Fruit fly (Drosophila melanogaster) whole organism, prepupa: ENCODE data around the gene CG11168.

Experiments used
- CG11294 ChIP-seq: fragments of 200-800 bp; sonication (Bioruptor generic); IDR thresholded peaks from 2 replicates; pipeline ENCODE4 v1.3.6; 2022; ENCODE audit warnings: missing biosample characterization, missing genetic modification characterization
- CG11762 ChIP-seq: fragments of 200-800 bp; sonication (Bioruptor generic); optimal IDR thresholded peaks from 3 replicates; lab custom pipeline; 2016; ENCODE audit warnings: missing biosample characterization, missing genetic modification characterization; ENCODE audit not compliant: insufficient read depth
- CG11902 ChIP-seq: fragments of 200-800 bp; sonication (Bioruptor generic); optimal IDR thresholded peaks from 3 replicates; lab custom pipeline; 2016; ENCODE audit warnings: missing biosample characterization, missing genetic modification characterization
- CG1621 ChIP-seq: fragments of 200-800 bp; sonication (Bioruptor generic); optimal IDR thresholded peaks from 3 replicates; lab custom pipeline; 2018; ENCODE audit warnings: missing biosample characterization, mild to moderate bottlenecking, missing genetic modification characterization
- CG3032 ChIP-seq: fragments of 200-800 bp; optimal IDR thresholded peaks from 2 replicates; lab custom pipeline; 2019; ENCODE audit warnings: missing biosample characterization, mild to moderate bottlenecking, missing genetic modification characterization, moderate library complexity
- CG32006 ChIP-seq: fragments of 200-800 bp; sonication (Bioruptor generic); optimal IDR thresholded peaks from 3 replicates; lab custom pipeline; 2017; ENCODE audit warnings: missing biosample characterization, mild to moderate bottlenecking, missing genetic modification characterization
- CG34406 ChIP-seq: fragments of 200-800 bp; sonication (Bioruptor generic); optimal IDR thresholded peaks from 3 replicates; lab custom pipeline; 2016; ENCODE audit warnings: missing biosample characterization, missing genetic modification characterization
- CG3919 ChIP-seq: fragments of 200-800 bp; sonication (Bioruptor generic); optimal IDR thresholded peaks from 3 replicates; lab custom pipeline; 2016; ENCODE audit warnings: missing biosample characterization, missing genetic modification characterization
- CG4318 ChIP-seq: fragments of 200-800 bp; sonication (Bioruptor generic); optimal IDR thresholded peaks from 3 replicates; lab custom pipeline; 2017; ENCODE audit warnings: missing biosample characterization, mild to moderate bottlenecking, missing genetic modification characterization
- CG6163 ChIP-seq: fragments of 200-800 bp; sonication (Bioruptor generic); IDR thresholded peaks from 3 replicates; pipeline ENCODE4 v1.3.6; 2022; ENCODE audit warnings: missing biosample characterization, missing genetic modification characterization
- CG6276 ChIP-seq: fragments of 200-800 bp; sonication (Bioruptor generic); optimal IDR thresholded peaks from 2 replicates; lab custom pipeline; 2017; ENCODE audit warnings: missing biosample characterization, mild to moderate bottlenecking, missing genetic modification characterization
- CG6792 ChIP-seq: fragments of 200-800 bp; sonication (Bioruptor generic); optimal IDR thresholded peaks from 3 replicates; lab custom pipeline; 2016; ENCODE audit warnings: missing biosample characterization, missing genetic modification characterization
- CG6808 ChIP-seq: fragments of 200-800 bp; sonication (Bioruptor generic); optimal IDR thresholded peaks from 3 replicates; lab custom pipeline; 2017; ENCODE audit warnings: missing biosample characterization, missing genetic modification characterization, mild to moderate bottlenecking, moderate library complexity, missing genetic modification reagents
- CG6854 ChIP-seq: fragments of 200-800 bp; sonication (Bioruptor generic); optimal IDR thresholded peaks from 2 replicates; lab custom pipeline; 2017; ENCODE audit warnings: missing biosample characterization, mild to moderate bottlenecking, missing genetic modification characterization
- CG7368 ChIP-seq: fragments of 200-800 bp; sonication (Bioruptor generic); optimal IDR thresholded peaks from 3 replicates; lab custom pipeline; 2016; ENCODE audit warnings: missing biosample characterization, missing genetic modification characterization
- CG8119 ChIP-seq: fragments of 200-800 bp; sonication (Bioruptor generic); IDR thresholded peaks from 3 replicates; pipeline ENCODE4 v1.3.6; 2022; ENCODE audit warnings: missing biosample characterization, missing genetic modification characterization
- CG8319 ChIP-seq: fragments of 200-800 bp; sonication (Bioruptor generic); optimal IDR thresholded peaks from 3 replicates; lab custom pipeline; 2016; ENCODE audit warnings: missing biosample characterization, missing genetic modification characterization
- CG8632 ChIP-seq: fragments of 200-800 bp; sonication (Bioruptor generic); optimal IDR thresholded peaks from 3 replicates; lab custom pipeline; 2016; ENCODE audit warnings: missing biosample characterization, missing genetic modification characterization
- CG9139 ChIP-seq: fragments of 200-800 bp; sonication (Bioruptor generic); optimal IDR thresholded peaks from 3 replicates; lab custom pipeline; 2017; ENCODE audit warnings: missing biosample characterization, mild to moderate bottlenecking, missing genetic modification characterization
- Eip75B ChIP-seq: fragments of 200-800 bp; sonication (Bioruptor generic); optimal IDR thresholded peaks from 3 replicates; lab custom pipeline; 2016; ENCODE audit warnings: missing biosample characterization, missing genetic modification characterization
- Eip78C ChIP-seq: fragments of 200-800 bp; sonication (Bioruptor generic); peaks from one replicate; lab custom pipeline; 2016; ENCODE audit warnings: missing biosample characterization, missing genetic modification characterization
- Eip93F ChIP-seq: fragments of 200-800 bp; sonication (Bioruptor generic); optimal IDR thresholded peaks from 2 replicates; lab custom pipeline; 2016; ENCODE audit warnings: missing biosample characterization, mild to moderate bottlenecking, missing genetic modification characterization
- Ets21C ChIP-seq: fragments of 200-800 bp; sonication (Bioruptor generic); optimal IDR thresholded peaks from 3 replicates; lab custom pipeline; 2016; ENCODE audit warnings: missing biosample characterization, missing genetic modification characterization
- Ets96B ChIP-seq: fragments of 200-800 bp; optimal IDR thresholded peaks from 2 replicates; lab custom pipeline; 2019; ENCODE audit warnings: missing biosample characterization, mild to moderate bottlenecking, missing genetic modification characterization, moderate library complexity
- Hr39 ChIP-seq: fragments of 200-800 bp; sonication (Bioruptor generic); optimal IDR thresholded peaks from 2 replicates; lab custom pipeline; 2016; ENCODE audit warnings: missing biosample characterization, missing genetic modification characterization
- Hr4 ChIP-seq: fragments of 200-800 bp; sonication (Bioruptor generic); optimal IDR thresholded peaks from 3 replicates; lab custom pipeline; 2016; ENCODE audit warnings: missing biosample characterization, missing genetic modification characterization
- Met ChIP-seq: fragments of 200-800 bp; sonication (Bioruptor generic); optimal IDR thresholded peaks from 3 replicates; lab custom pipeline; 2016; ENCODE audit warnings: missing biosample characterization, missing genetic modification characterization
- OdsH ChIP-seq: fragments of 200-800 bp; sonication (Bioruptor generic); optimal IDR thresholded peaks from 3 replicates; lab custom pipeline; 2016; ENCODE audit warnings: missing biosample characterization, missing genetic modification characterization
- Smox ChIP-seq: fragments of 200-800 bp; sonication (Bioruptor generic); optimal IDR thresholded peaks from 3 replicates; lab custom pipeline; 2016; ENCODE audit warnings: missing biosample characterization, missing genetic modification characterization
- Sox102F ChIP-seq: fragments of 200-800 bp; sonication (Bioruptor generic); optimal IDR thresholded peaks from 2 replicates; lab custom pipeline; 2016; ENCODE audit warnings: missing biosample characterization, mild to moderate bottlenecking, missing genetic modification characterization
- Sox14 ChIP-seq: fragments of 200-800 bp; sonication (Bioruptor generic); optimal IDR thresholded peaks from 3 replicates; lab custom pipeline; 2016; ENCODE audit warnings: missing biosample characterization, missing genetic modification characterization
- Sox15 ChIP-seq: fragments of 200-800 bp; sonication (Bioruptor generic); optimal IDR thresholded peaks from 3 replicates; lab custom pipeline; 2016; ENCODE audit warnings: missing biosample characterization, missing genetic modification characterization
- achi ChIP-seq: fragments of 200-800 bp; sonication (Bioruptor generic); optimal IDR thresholded peaks from 3 replicates; lab custom pipeline; 2016; ENCODE audit warnings: missing biosample characterization, missing genetic modification characterization
- acj6 ChIP-seq: fragments of 200-800 bp; sonication (Bioruptor generic); optimal IDR thresholded peaks from 3 replicates; lab custom pipeline; 2016; ENCODE audit warnings: missing biosample characterization, missing genetic modification characterization
- dac ChIP-seq: fragments of 200-800 bp; sonication (Bioruptor generic); optimal IDR thresholded peaks from 2 replicates; lab custom pipeline; 2017; ENCODE audit warnings: missing biosample characterization, mild to moderate bottlenecking, missing genetic modification characterization
- eg ChIP-seq: fragments of 200-800 bp; sonication (Bioruptor generic); IDR thresholded peaks from 3 replicates; pipeline ENCODE4 v1.3.6; 2022; ENCODE audit warnings: missing biosample characterization, missing genetic modification characterization
- fd59A ChIP-seq: fragments of 200-800 bp; sonication (Bioruptor generic); optimal IDR thresholded peaks from 2 replicates; lab custom pipeline; 2017; ENCODE audit warnings: missing biosample characterization, mild to moderate bottlenecking, missing genetic modification characterization, missing genetic modification reagents
- fd85E ChIP-seq: fragments of 200-800 bp; sonication (Bioruptor generic); optimal IDR thresholded peaks from 3 replicates; lab custom pipeline; 2016; ENCODE audit warnings: missing biosample characterization, missing genetic modification characterization
- fkh ChIP-seq: fragments of 200-800 bp; sonication (Bioruptor generic); optimal IDR thresholded peaks from 3 replicates; lab custom pipeline; 2017; ENCODE audit warnings: missing biosample characterization, mild to moderate bottlenecking, missing genetic modification characterization, moderate library complexity
- lz ChIP-seq: fragments of 200-800 bp; sonication (Bioruptor generic); optimal IDR thresholded peaks from 3 replicates; lab custom pipeline; 2016; ENCODE audit warnings: missing biosample characterization, missing genetic modification characterization
- net ChIP-seq: fragments of 200-800 bp; sonication (Bioruptor generic); optimal IDR thresholded peaks from 3 replicates; lab custom pipeline; 2016; ENCODE audit warnings: missing biosample characterization, missing genetic modification characterization
- pdm3 ChIP-seq: fragments of 200-800 bp; sonication (Bioruptor generic); optimal IDR thresholded peaks from 3 replicates; lab custom pipeline; 2016; ENCODE audit warnings: missing biosample characterization, missing genetic modification characterization
- salr ChIP-seq, 2 experiments: fragments of 200-800 bp; sonication (Bioruptor generic); optimal IDR thresholded peaks; 3 replicates each; lab custom pipeline; 2016 to 2018; ENCODE audit warnings: missing biosample characterization in 2 of 2, missing genetic modification characterization in 2 of 2, mild to moderate bottlenecking in 1 of 2
- spab ChIP-seq: fragments of 200-800 bp; sonication (Bioruptor generic); optimal IDR thresholded peaks from 2 replicates; lab custom pipeline; 2017; ENCODE audit warnings: missing biosample characterization, mild to moderate bottlenecking, missing genetic modification characterization, missing genetic modification reagents
- ss ChIP-seq, 2 experiments: fragments of 200-800 bp; sonication (Bioruptor generic); optimal IDR thresholded peaks; 2 replicates in 1 of 2; 3 replicates in 1 of 2; lab custom pipeline; 2017 to 2018; ENCODE audit warnings: mild to moderate bottlenecking in 2 of 2, missing biosample characterization in 2 of 2, missing genetic modification characterization in 2 of 2, moderate library complexity in 1 of 2
- svp ChIP-seq: fragments of 200-800 bp; sonication (Bioruptor generic); peaks from one replicate; lab custom pipeline; 2016; ENCODE audit warnings: missing biosample characterization, missing genetic modification characterization

The CG11168 gene

DNA sequence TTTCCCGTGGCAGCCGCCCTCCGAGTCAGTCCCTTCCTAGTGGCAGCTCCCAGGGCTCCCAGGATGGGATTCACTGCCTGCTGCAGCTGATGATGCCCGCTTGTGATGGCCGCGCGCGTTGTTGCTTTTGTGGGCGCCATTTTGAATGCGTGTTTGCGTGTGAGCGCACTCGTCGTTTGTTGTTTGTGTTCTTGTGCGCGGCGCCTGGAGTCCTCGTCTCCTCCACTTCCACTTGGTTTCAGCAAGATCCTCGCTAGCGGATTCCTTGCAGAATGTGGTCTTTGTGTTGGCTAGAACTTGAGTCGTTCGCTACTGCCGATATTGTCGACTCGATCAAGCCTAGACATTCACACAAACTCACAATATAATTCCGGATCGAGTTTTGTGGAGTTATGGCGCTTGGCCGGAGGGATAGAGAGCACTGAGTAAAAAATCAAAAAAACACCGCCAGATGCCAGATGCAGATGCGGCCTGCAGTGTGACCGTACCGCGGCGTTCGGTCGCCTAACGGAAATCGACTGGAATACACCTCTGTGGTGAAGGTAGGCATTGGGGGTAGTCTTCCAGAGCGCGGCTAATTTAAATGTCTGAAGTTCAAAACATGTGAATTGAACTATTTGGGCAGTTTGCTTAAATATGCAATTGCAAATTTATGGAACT lies 47.4 kb upstream of the CG11168 start, which contains the start of gene CycB3 (continued):
- TF ChIP-seq salr (GFP tag; optimal IDR thresholded peaks at IDR 0.05; lab: Kevin White, UChicago) (no peak), Ets21C (no peak), Eip75B (GFP tag; lab: Kevin White, UChicago) (no peak), CG11762 (no peak), Smox (no peak), CG8319 (GFP tag; lab: Kevin White, UChicago) (no peak), CG6808 (no peak), Ets96B (no peak), CG6276 (GFP tag; lab: Kevin White, UChicago) (no peak), CG3032 (tag; lab: Kevin White, UChicago) (peak; percentile 14), dac (GFP tag; lab: Kevin White, UChicago) (no peak), acj6 (GFP tag; lab: Kevin White, UChicago) (no peak), achi (GFP tag; lab: Kevin White, UChicago) (no peak), CG11902 (GFP tag; lab: Kevin White, UChicago) (no peak), CG9139 (GFP tag; lab: Kevin White, UChicago) (no peak), lz (GFP tag; lab: Kevin White, UChicago) (no peak), CG8119 (GFP tag; lab: Robert Waterston, UW) (no peak), eg (peak; percentile 41; the same call in 1 of the 3 replicates), Sox14 (peak; percentile 29), fd59A (no peak), net (GFP tag; lab: Kevin White, UChicago) (no peak)
- TF ChIP-seq, all 60 proteins: peak for 8

DNA sequence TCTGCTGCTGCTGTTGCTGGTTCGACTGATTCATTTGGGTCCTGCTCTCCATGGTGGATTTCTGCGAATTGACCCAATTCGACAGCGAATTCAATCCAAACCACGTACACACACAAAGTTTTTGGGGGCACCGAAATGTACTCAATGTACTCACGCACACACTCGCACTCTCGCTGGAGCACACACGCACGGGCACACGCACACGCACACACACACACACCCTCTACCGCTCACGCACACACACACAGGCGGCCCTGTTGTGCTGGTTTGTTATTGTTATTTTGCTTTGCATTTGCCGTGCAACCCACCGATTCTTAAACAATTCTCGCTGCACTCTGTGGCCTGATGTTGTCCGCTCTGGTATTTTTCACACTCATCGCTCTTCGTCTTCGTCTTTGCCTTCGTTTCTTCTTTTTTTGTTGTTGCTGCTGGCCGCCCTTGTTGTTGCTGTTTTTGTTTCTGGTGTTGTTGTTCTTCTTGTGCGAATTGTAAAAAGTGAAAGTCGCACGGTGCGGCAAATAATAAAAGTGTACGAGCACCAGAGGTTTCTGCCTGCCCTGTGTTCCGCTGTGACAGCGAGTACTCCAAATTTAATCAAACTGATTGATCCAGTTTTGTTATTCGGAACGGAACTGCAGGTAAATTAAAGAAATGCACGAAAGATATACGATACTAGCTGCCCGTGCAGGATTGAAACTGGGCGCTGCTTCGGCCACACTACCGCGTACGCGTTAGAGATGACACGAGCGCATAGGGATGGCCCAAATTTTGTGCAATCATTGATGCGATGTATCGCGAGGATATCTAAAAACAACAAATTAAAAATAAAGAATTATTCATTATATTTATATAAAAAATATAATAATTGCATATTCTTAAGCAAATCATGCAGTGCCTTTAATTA lies 41.7 kb upstream of the CG11168 start, which contains the start of gene CG3744:
Gene CG3744 (minus strand): TSS at position 716 of the 904 bp plus-strand sequence.
- TF ChIP-seq fd85E (GFP tag; lab: Kevin White, UChicago) (no peak), Eip75B (GFP tag; lab: Kevin White, UChicago) (peak; percentile 55), salr (GFP tag; optimal IDR thresholded peaks at IDR 0.05; lab: Kevin White, UChicago) (peak in 1 of 2 experiments; percentile 70), Ets96B (peak; percentile 73), Sox102F (peak; percentile 35), Met (GFP tag; lab: Kevin White, UChicago) (no peak), CG11294 (GFP tag; lab: Robert Waterston, UW) (peak; percentile 85), svp (GFP tag; lab: Kevin White, UChicago) (peak; percentile 75), CG7368 (GFP tag; lab: Kevin White, UChicago) (peak; percentile 68), Sox15 (GFP tag; lab: Kevin White, UChicago) (peak; percentile 58), Hr39 (peak; percentile 74), ss (GFP tag; optimal IDR thresholded peaks at IDR 0.05; lab: Kevin White, UChicago) (peak in 1 of 2 experiments; percentile 70), CG11762 (peak; percentile 38), pdm3 (no peak), fd59A (peak; percentile 31), Eip93F (GFP tag; lab: Kevin White, UChicago) (peak; percentile 81), Eip78C (GFP tag; lab: Kevin White, UChicago) (peak; percentile 86), achi (GFP tag; lab: Kevin White, UChicago) (peak; percentile 81), CG11902 (GFP tag; lab: Kevin White, UChicago) (peak; percentile 66), CG32006 (peak; percentile 85), Hr4 (GFP tag; lab: Kevin White, UChicago) (peak; percentile 74), CG34406 (peak; percentile 60), CG4318 (no peak), Ets21C (peak; percentile 66), CG6163 (GFP tag; lab: Robert Waterston, UW) (peak; percentile 89), CG8632 (GFP tag; lab: Kevin White, UChicago) (peak; percentile 72), CG8119 (GFP tag; lab: Robert Waterston, UW) (peak; percentile 76), CG6854 (GFP tag; lab: Kevin White, UChicago) (peak; percentile 45), CG3919 (GFP tag; lab: Kevin White, UChicago) (peak; percentile 88), CG6792 (GFP tag; lab: Kevin White, UChicago) (peak; percentile 62), CG3032 (tag; lab: Kevin White, UChicago) (peak; percentile 84), acj6 (GFP tag; lab: Kevin White, UChicago) (peak; percentile 82), fkh (no peak), spab (peak; percentile 29), CG1621 (tag; lab: Kevin White, UChicago) (no peak), OdsH (peak; percentile 82)
